Fruit fly (Drosophila melanogaster): Measurements from ENCODE around the gene Sam-S.

Gene Sam-S

DNA sequence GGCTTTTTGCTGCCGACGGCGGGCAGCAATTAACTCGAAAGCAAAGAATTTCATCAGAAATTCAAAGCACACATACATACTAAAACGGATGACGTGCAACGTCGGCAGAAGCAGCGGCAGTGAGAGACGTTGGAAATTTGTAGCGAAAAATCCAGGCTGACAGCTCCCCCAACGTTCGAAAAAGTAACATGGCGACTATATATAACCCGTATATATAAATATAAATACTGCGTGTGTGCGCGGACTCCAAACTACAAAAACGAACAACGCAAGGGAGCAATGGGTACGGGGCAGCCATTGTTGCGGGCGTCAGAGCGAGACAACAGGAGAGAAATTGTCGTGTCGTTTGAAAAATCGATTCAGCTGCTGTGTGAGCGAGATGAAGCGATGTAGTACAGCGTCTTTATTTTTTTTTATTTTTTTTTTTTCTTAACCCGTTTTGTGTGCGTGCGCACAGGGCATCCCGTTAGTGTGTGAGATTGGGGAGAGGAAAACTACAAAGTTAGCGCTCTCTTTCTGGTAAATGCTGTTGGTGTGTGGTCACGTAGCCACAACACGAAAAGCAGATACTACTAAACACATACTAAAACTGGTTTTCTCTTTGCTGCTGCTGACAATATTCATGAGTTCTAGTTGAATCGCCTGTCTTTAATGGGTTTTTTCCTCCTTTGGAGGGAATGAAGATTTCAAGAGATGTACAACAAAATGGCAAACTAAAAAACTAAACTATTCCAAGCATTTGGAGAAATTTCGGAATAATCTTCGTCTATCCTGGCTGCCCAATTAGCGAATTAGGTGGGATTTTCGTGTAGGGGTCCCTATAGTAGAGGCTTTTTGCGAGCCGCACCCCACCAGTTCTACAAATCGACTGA is 54.1 kb downstream of the Sam-S start:
- TF ChIP-seq ey (GFP tag; optimal IDR thresholded peaks at IDR 0.05) (no peak), Hnf4 (GFP tag; optimal IDR thresholded peaks at IDR 0.05) (peak; percentile 72), Rel (GFP tag; optimal IDR thresholded peaks at IDR 0.05) (peak; percentile 98), Rel (tag; optimal IDR thresholded peaks at IDR 0.05) (peak; percentile 57), Mio (GFP tag; optimal IDR thresholded peaks at IDR 0.05) (peak; percentile 14), dmrt93B (GFP tag; optimal IDR thresholded peaks at IDR 0.05) (no peak), fru (GFP tag; optimal IDR thresholded peaks at IDR 0.05) (peak; percentile 75), Hr78 (GFP tag; optimal IDR thresholded peaks at IDR 0.05) (no peak), Vsx2 (GFP tag; optimal IDR thresholded peaks at IDR 0.05; ENCODE audit: partially characterized antibody) (peak; percentile 74), Sp1 (GFP tag; optimal IDR thresholded peaks at IDR 0.05) (peak; percentile 79), OdsH (GFP tag; optimal IDR thresholded peaks at IDR 0.05) (peak; percentile 48), Hr83 (GFP tag; optimal IDR thresholded peaks at IDR 0.05; ENCODE audit: poor library complexity, severe bottlenecking) (peak; percentile 77), rgr (GFP tag; optimal IDR thresholded peaks at IDR 0.05) (peak; percentile 50), lola (GFP tag; optimal IDR thresholded peaks at IDR 0.05) (no peak), Dif (GFP tag; optimal IDR thresholded peaks at IDR 0.05; ENCODE audit: partially characterized antibody) (peak; percentile 55), jim (GFP tag; optimal IDR thresholded peaks at IDR 0.05) (peak; percentile 89), N (GFP tag; optimal IDR thresholded peaks at IDR 0.05) (no peak), Myc (optimal IDR thresholded peaks at IDR 0.05) (no peak), h (GFP tag; optimal IDR thresholded peaks at IDR 0.05) (peak; percentile 82), CG9705 (GFP tag; optimal IDR thresholded peaks at IDR 0.05) (peak; percentile 33), sv (GFP tag; optimal IDR thresholded peaks at IDR 0.05) (peak; percentile 57), Jra (GFP tag; optimal IDR thresholded peaks at IDR 0.05) (peak; percentile 74), sage (GFP tag; optimal IDR thresholded peaks at IDR 0.05) (peak; percentile 90), foxo (GFP tag; optimal IDR thresholded peaks at IDR 0.05) (peak; percentile 9 to 91), woc (GFP tag; optimal IDR thresholded peaks at IDR 0.05) (peak; percentile 40), HLH106 (tag; optimal IDR thresholded peaks at IDR 0.05) (peak; percentile 8), tai (GFP tag; optimal IDR thresholded peaks at IDR 0.05) (peak; percentile 54), psq (GFP tag; optimal IDR thresholded peaks at IDR 0.05) (peak; percentile 65), dsf (GFP tag; optimal IDR thresholded peaks at IDR 0.05; ENCODE audit: borderline replicate concordance) (peak; percentile 45), dl (GFP tag; optimal IDR thresholded peaks at IDR 0.05; ENCODE audit: insufficient read depth in 1 of 2, partially characterized antibody in 2 of 2) (peak; percentile 5 to 39), CrebA (GFP tag; optimal IDR thresholded peaks at IDR 0.05; ENCODE audit: borderline replicate concordance) (peak; percentile 97), Abd-B (GFP tag; optimal IDR thresholded peaks at IDR 0.05) (no peak), usp (GFP tag; optimal IDR thresholded peaks at IDR 0.05) (no peak), GATAd (GFP tag; optimal IDR thresholded peaks at IDR 0.05) (no peak), CG32264 (GFP tag; optimal IDR thresholded peaks at IDR 0.05) (peak; percentile 48), pan (optimal IDR thresholded peaks at IDR 0.05) (no peak), br (GFP tag; optimal IDR thresholded peaks at IDR 0.05) (peak; percentile 81), brk (GFP tag; optimal IDR thresholded peaks at IDR 0.05) (peak; percentile 94), Dfd (GFP tag; optimal IDR thresholded peaks at IDR 0.05) (no peak)

DNA sequence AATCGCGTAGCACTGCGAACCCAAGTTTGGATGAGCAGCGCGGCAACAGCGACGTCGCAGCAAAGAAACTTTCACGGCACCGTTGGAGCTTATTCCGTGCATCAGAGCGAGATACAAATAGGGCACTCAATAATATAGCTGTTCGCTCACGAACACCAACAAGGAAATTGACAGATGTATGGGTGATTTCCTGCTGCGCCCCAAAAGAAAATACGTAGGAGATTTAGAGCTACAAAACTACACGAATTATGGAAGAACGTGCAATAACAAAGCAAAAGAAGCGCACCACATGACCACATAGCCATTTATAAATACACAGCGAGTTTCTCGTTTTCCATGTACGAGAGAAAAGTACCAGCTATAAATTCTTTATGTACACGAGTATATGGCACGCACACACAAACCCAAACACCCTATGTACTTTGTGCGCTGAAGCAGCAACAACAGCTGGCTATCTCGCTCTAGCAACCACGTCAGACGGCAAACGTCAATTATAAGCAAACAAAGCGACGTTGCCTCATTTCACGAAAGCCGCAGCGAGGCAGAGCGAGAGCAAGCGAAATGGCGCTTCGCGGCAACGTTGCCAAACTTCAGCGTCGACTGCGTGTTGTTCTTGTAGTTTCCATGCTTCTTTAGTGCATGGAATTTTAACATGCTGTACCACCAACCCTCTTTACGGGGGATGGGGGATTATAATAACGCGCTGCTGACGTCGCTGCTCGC is 54.9 kb downstream of the Sam-S start:
- TF ChIP-seq Dfd (GFP tag; optimal IDR thresholded peaks at IDR 0.05) (no peak), Vsx2 (GFP tag; optimal IDR thresholded peaks at IDR 0.05; ENCODE audit: partially characterized antibody) (peak; percentile 47), dl (GFP tag; optimal IDR thresholded peaks at IDR 0.05; ENCODE audit: insufficient read depth in 1 of 2, partially characterized antibody in 2 of 2) (peak in 1 of 2 experiments; percentile 50), Dif (GFP tag; optimal IDR thresholded peaks at IDR 0.05; ENCODE audit: partially characterized antibody) (peak; percentile 68), brk (GFP tag; optimal IDR thresholded peaks at IDR 0.05) (peak; percentile 87), h (GFP tag; optimal IDR thresholded peaks at IDR 0.05) (peak; percentile 61), Abd-B (GFP tag; optimal IDR thresholded peaks at IDR 0.05) (peak; percentile 20), foxo (GFP tag; optimal IDR thresholded peaks at IDR 0.05) (peak; percentile 17 to 75), Jra (GFP tag; optimal IDR thresholded peaks at IDR 0.05) (peak; percentile 83), rgr (GFP tag; optimal IDR thresholded peaks at IDR 0.05) (peak; percentile 1), sv (GFP tag; optimal IDR thresholded peaks at IDR 0.05) (peak; percentile 28), sage (GFP tag; optimal IDR thresholded peaks at IDR 0.05) (peak; percentile 67), br (GFP tag; optimal IDR thresholded peaks at IDR 0.05) (peak; percentile 53), Sp1 (GFP tag; optimal IDR thresholded peaks at IDR 0.05) (peak; percentile 73), CG32264 (GFP tag; optimal IDR thresholded peaks at IDR 0.05) (peak; percentile 51), dmrt93B (GFP tag; optimal IDR thresholded peaks at IDR 0.05) (no peak), Mio (GFP tag; optimal IDR thresholded peaks at IDR 0.05) (no peak), Rel (GFP tag; optimal IDR thresholded peaks at IDR 0.05) (peak; percentile 48), Rel (tag; optimal IDR thresholded peaks at IDR 0.05) (peak; percentile 71), CrebA (GFP tag; optimal IDR thresholded peaks at IDR 0.05; ENCODE audit: borderline replicate concordance) (peak; percentile 90), Hr83 (GFP tag; optimal IDR thresholded peaks at IDR 0.05; ENCODE audit: poor library complexity, severe bottlenecking) (peak; percentile 61), OdsH (GFP tag; optimal IDR thresholded peaks at IDR 0.05) (peak; percentile 22), fru (GFP tag; optimal IDR thresholded peaks at IDR 0.05) (peak; percentile 43), lola (GFP tag; optimal IDR thresholded peaks at IDR 0.05) (no peak), CG9705 (GFP tag; optimal IDR thresholded peaks at IDR 0.05) (no peak), GATAd (GFP tag; optimal IDR thresholded peaks at IDR 0.05) (no peak), Hnf4 (GFP tag; optimal IDR thresholded peaks at IDR 0.05) (peak; percentile 74), psq (GFP tag; optimal IDR thresholded peaks at IDR 0.05) (peak; percentile 54), tai (GFP tag; optimal IDR thresholded peaks at IDR 0.05) (peak; percentile 71), N (GFP tag; optimal IDR thresholded peaks at IDR 0.05) (peak; percentile 86)

Measured in whole organism, wandering third instar larva.